Fruit fly (Drosophila melanogaster) whole organism, embryonic: ENCODE data around the gene Bhmt.
A peak's percentile ranks its signal among the peaks of the same experiment; 100 is the strongest.

Experiments used
- ATbp ChIP-seq: fragments of 200-800 bp; sonication (Bioruptor generic); optimal IDR thresholded peaks from 2 replicates; lab custom pipeline; 2017; ENCODE audit warnings: missing biosample characterization, mild to moderate bottlenecking, missing genetic modification characterization, missing genetic modification reagents
- BEAF-32 ChIP-seq: fragments of 200-800 bp; sonication (Bioruptor generic); optimal IDR thresholded peaks from 3 replicates; lab custom pipeline; 2017; ENCODE audit warnings: missing biosample characterization, missing genetic modification characterization, mild to moderate bottlenecking, moderate library complexity, missing genetic modification reagents
- CG10654 ChIP-seq: fragments of 200-800 bp; sonication (Bioruptor generic); optimal IDR thresholded peaks from 2 replicates; lab custom pipeline; 2016; ENCODE audit warnings: missing biosample characterization, missing genetic modification characterization
- CG11085 ChIP-seq: fragments of 200-800 bp; sonication (Bioruptor generic); IDR thresholded peaks from 2 replicates; pipeline ENCODE4 v1.3.6; 2022; ENCODE audit warnings: missing biosample characterization, missing genetic modification characterization
- CG11456 ChIP-seq: fragments of 200-800 bp; sonication (Bioruptor generic); IDR thresholded peaks from 3 replicates; pipeline ENCODE4 v1.3.6; 2022; ENCODE audit warnings: missing biosample characterization, missing genetic modification characterization
- CG11504 ChIP-seq: fragments of 200-800 bp; sonication (Bioruptor generic); optimal IDR thresholded peaks from 3 replicates; lab custom pipeline; 2019; ENCODE audit warnings: missing biosample characterization, mild to moderate bottlenecking, missing genetic modification characterization, moderate library complexity
- CG11723 ChIP-seq: fragments of 200-800 bp; sonication (Bioruptor generic); optimal IDR thresholded peaks from 2 replicates; lab custom pipeline; 2017; ENCODE audit warnings: missing biosample characterization, mild to moderate bottlenecking, missing genetic modification characterization
- CG13775 ChIP-seq: fragments of 200-800 bp; sonication (Bioruptor generic); optimal IDR thresholded peaks from 3 replicates; lab custom pipeline; 2017; ENCODE audit warnings: missing biosample characterization, mild to moderate bottlenecking, missing genetic modification characterization
- CG14441 ChIP-seq: fragments of 200-800 bp; sonication (Bioruptor generic); IDR thresholded peaks from 2 replicates; pipeline ENCODE4 v1.3.6; 2022; ENCODE audit warnings: missing biosample characterization, missing genetic modification characterization
- CG17186 ChIP-seq: fragments of 200-800 bp; sonication (Bioruptor generic); optimal IDR thresholded peaks from 3 replicates; lab custom pipeline; 2017; ENCODE audit warnings: missing biosample characterization, missing genetic modification reagents, missing genetic modification characterization
- CG17359 ChIP-seq: fragments of 200-800 bp; sonication (Bioruptor generic); optimal IDR thresholded peaks from 3 replicates; lab custom pipeline; 2018; ENCODE audit warnings: missing biosample characterization, mild to moderate bottlenecking, missing genetic modification characterization, moderate library complexity
- CG18764 ChIP-seq: fragments of 200-800 bp; sonication (Bioruptor generic); optimal IDR thresholded peaks from 3 replicates; lab custom pipeline; 2016; ENCODE audit warnings: missing biosample characterization, missing genetic modification characterization
- CG32532 ChIP-seq: fragments of 200-800 bp; sonication (Bioruptor generic); IDR thresholded peaks from 2 replicates; pipeline ENCODE4 v1.3.6; 2022; ENCODE audit warnings: missing biosample characterization, missing genetic modification characterization
- CG42726 ChIP-seq: fragments of 200-800 bp; sonication (Bioruptor generic); IDR thresholded peaks from 2 replicates; pipeline ENCODE4 v1.3.6; 2022; ENCODE audit warnings: missing biosample characterization, missing genetic modification characterization; ENCODE audit not compliant: partially characterized antibody
- CG4282 ChIP-seq: fragments of 200-800 bp; sonication (Bioruptor generic); optimal IDR thresholded peaks from 2 replicates; lab custom pipeline; 2016; ENCODE audit warnings: missing biosample characterization, missing genetic modification characterization
- CG5245 ChIP-seq: fragments of 200-800 bp; sonication (Bioruptor generic); optimal IDR thresholded peaks from 3 replicates; lab custom pipeline; 2016; ENCODE audit warnings: missing biosample characterization, missing genetic modification characterization
- CG6813 ChIP-seq: fragments of 200-800 bp; sonication (Bioruptor generic); optimal IDR thresholded peaks from 2 replicates; lab custom pipeline; 2017; ENCODE audit warnings: missing biosample characterization, missing genetic modification characterization, mild to moderate bottlenecking, moderate library complexity, missing genetic modification reagents
- CG8388 ChIP-seq: fragments of 200-800 bp; sonication (Bioruptor generic); optimal IDR thresholded peaks from 2 replicates; lab custom pipeline; 2019; ENCODE audit warnings: missing biosample characterization, mild to moderate bottlenecking, missing genetic modification characterization, moderate library complexity
- CG9727 ChIP-seq: fragments of 200-800 bp; sonication (Bioruptor generic); optimal IDR thresholded peaks from 3 replicates; lab custom pipeline; 2017; ENCODE audit warnings: missing biosample characterization, mild to moderate bottlenecking, missing genetic modification characterization
- CG9876 ChIP-seq: fragments of 200-800 bp; sonication (Bioruptor generic); optimal IDR thresholded peaks from 2 replicates; lab custom pipeline; 2016; ENCODE audit warnings: missing biosample characterization, missing genetic modification characterization
- E2f1 ChIP-seq: fragments of 200-800 bp; sonication (Bioruptor generic); IDR thresholded peaks from 2 replicates; pipeline ENCODE4 v1.3.6; 2022; ENCODE audit warnings: missing biosample characterization, missing genetic modification characterization
- Fer1 ChIP-seq: fragments of 200-800 bp; sonication (Bioruptor generic); optimal IDR thresholded peaks from 2 replicates; lab custom pipeline; 2017; ENCODE audit warnings: missing biosample characterization, mild to moderate bottlenecking, missing genetic modification characterization
- Hr3 ChIP-seq: fragments of 200-800 bp; sonication (Bioruptor generic); optimal IDR thresholded peaks from 3 replicates; lab custom pipeline; 2016; ENCODE audit warnings: missing biosample characterization, missing genetic modification characterization
- MBD-R2 ChIP-seq: fragments of 200-800 bp; sonication (Bioruptor generic); IDR thresholded peaks from 2 replicates; pipeline ENCODE4 v1.3.6; 2022; ENCODE audit warnings: missing biosample characterization, missing genetic modification characterization
- Med ChIP-seq: fragments of 200-800 bp; sonication (Bioruptor generic); peaks from one replicate; lab custom pipeline; 2016; ENCODE audit warnings: missing biosample characterization, missing genetic modification characterization, mild to moderate bottlenecking, inconsistent platforms, moderate library complexity
- Meics ChIP-seq: fragments of 200-800 bp; sonication (Bioruptor generic); optimal IDR thresholded peaks from 2 replicates; lab custom pipeline; 2017; ENCODE audit warnings: missing biosample characterization, mild to moderate bottlenecking, missing genetic modification characterization
- NC2α ChIP-seq: fragments of 200-800 bp; sonication (Bioruptor generic); optimal IDR thresholded peaks from 2 replicates; lab custom pipeline; 2016; ENCODE audit warnings: missing biosample characterization, missing genetic modification characterization
- NFAT ChIP-seq: fragments of 200-800 bp; sonication (Bioruptor generic); IDR thresholded peaks from 2 replicates; pipeline ENCODE4 v1.3.6; 2022; ENCODE audit warnings: missing biosample characterization, missing genetic modification characterization
- Oli ChIP-seq: fragments of 200-800 bp; sonication (Bioruptor generic); optimal IDR thresholded peaks from 2 replicates; lab custom pipeline; 2018; ENCODE audit warnings: missing biosample characterization, mild to moderate bottlenecking, missing genetic modification characterization, moderate library complexity
- Taf1 ChIP-seq: fragments of 200-800 bp; sonication (Bioruptor generic); IDR thresholded peaks from 2 replicates; pipeline ENCODE4 v1.3.6; 2022; ENCODE audit warnings: missing biosample characterization, missing genetic modification characterization
- aop ChIP-seq: fragments of 200-800 bp; sonication (Bioruptor generic); IDR thresholded peaks from 2 replicates; pipeline ENCODE4 v1.3.6; 2022; ENCODE audit warnings: missing biosample characterization, missing genetic modification characterization
- chif ChIP-seq, 2 experiments: fragments of 200-800 bp; sonication (Bioruptor generic); optimal IDR thresholded peaks; 3 replicates each; lab custom pipeline; 2016; ENCODE audit warnings: missing biosample characterization in 2 of 2, missing genetic modification characterization in 2 of 2
- cwo ChIP-seq: fragments of 200-800 bp; sonication (Bioruptor generic); optimal IDR thresholded peaks from 3 replicates; lab custom pipeline; 2017; ENCODE audit warnings: missing biosample characterization, missing genetic modification characterization, mild to moderate bottlenecking, moderate library complexity, missing genetic modification reagents
- eyg ChIP-seq: fragments of 200-800 bp; sonication (Bioruptor generic); optimal IDR thresholded peaks from 3 replicates; lab custom pipeline; 2016; ENCODE audit warnings: missing biosample characterization, missing genetic modification characterization
- fd3F ChIP-seq: fragments of 200-800 bp; sonication (Bioruptor generic); optimal IDR thresholded peaks from 2 replicates; lab custom pipeline; 2018; ENCODE audit warnings: missing biosample characterization, mild to moderate bottlenecking, missing genetic modification characterization, moderate library complexity
- grau ChIP-seq: fragments of 200-800 bp; optimal IDR thresholded peaks from 3 replicates; lab custom pipeline; 2019; ENCODE audit warnings: missing biosample characterization, mild to moderate bottlenecking, missing genetic modification characterization, moderate library complexity
- ind ChIP-seq: fragments of 200-800 bp; sonication (Bioruptor generic); optimal IDR thresholded peaks from 3 replicates; lab custom pipeline; 2016; ENCODE audit warnings: missing biosample characterization, missing genetic modification characterization
- lab ChIP-seq: fragments of 200-800 bp; sonication (Bioruptor generic); optimal IDR thresholded peaks from 3 replicates; lab custom pipeline; 2017; ENCODE audit warnings: missing biosample characterization, missing genetic modification characterization, mild to moderate bottlenecking, moderate library complexity, missing genetic modification reagents
- nmo ChIP-seq: fragments of 200-800 bp; sonication (Bioruptor generic); optimal IDR thresholded peaks from 2 replicates; lab custom pipeline; 2018; ENCODE audit warnings: missing biosample characterization, mild to moderate bottlenecking, missing genetic modification characterization, moderate library complexity
- onecut ChIP-seq: fragments of 200-800 bp; sonication (Bioruptor generic); IDR thresholded peaks from 2 replicates; pipeline ENCODE4 v1.3.6; 2022; ENCODE audit warnings: missing biosample characterization, missing genetic modification characterization
- pan ChIP-seq, 4 experiments: fragments of >200 bp in 3 of 4; fragments of 200-800 bp in 1 of 4; sonication (Bioruptor generic) in 1 of 4; optimal IDR thresholded peaks in 3 of 4; IDR thresholded peaks in 1 of 4; 2 replicates each; pipeline versions ENCODE4 v1.3.6 to Lab custom; 2017 to 2022; ENCODE audit warnings: missing biosample characterization in 2 of 4, missing genetic modification characterization in 2 of 4, mixed read lengths in 1 of 4
- pho ChIP-seq: fragments of 200-800 bp; sonication (Bioruptor generic); optimal IDR thresholded peaks from 2 replicates; lab custom pipeline; 2016; ENCODE audit warnings: missing biosample characterization, missing genetic modification characterization
- ranshi ChIP-seq: fragments of 200-800 bp; sonication (Bioruptor generic); IDR thresholded peaks from 2 replicates; pipeline ENCODE4 v1.3.6; 2022; ENCODE audit warnings: missing biosample characterization, missing genetic modification characterization
- salm ChIP-seq: fragments of 200-800 bp; sonication (Bioruptor generic); optimal IDR thresholded peaks from 2 replicates; lab custom pipeline; 2018; ENCODE audit warnings: missing biosample characterization, mild to moderate bottlenecking, missing genetic modification characterization
- sisA ChIP-seq: fragments of 200-800 bp; sonication (Bioruptor generic); IDR thresholded peaks from 2 replicates; pipeline ENCODE4 v1.3.6; 2022; ENCODE audit warnings: missing biosample characterization, missing genetic modification characterization
- stc ChIP-seq: fragments of 200-800 bp; sonication (Bioruptor generic); IDR thresholded peaks from 2 replicates; pipeline ENCODE4 v1.3.6; 2022; ENCODE audit warnings: missing biosample characterization, missing genetic modification characterization
- toy ChIP-seq: fragments of 200-800 bp; sonication (Bioruptor generic); IDR thresholded peaks from 2 replicates; pipeline ENCODE4 v1.3.6; 2022; ENCODE audit warnings: missing biosample characterization, missing genetic modification characterization
- yki ChIP-seq: fragments of >200 bp; optimal IDR thresholded peaks from 3 replicates; lab custom pipeline; 2018
- zen2 ChIP-seq: fragments of 200-800 bp; sonication (Bioruptor generic); IDR thresholded peaks from 3 replicates; pipeline ENCODE4 v1.3.6; 2022; ENCODE audit warnings: missing biosample characterization, missing genetic modification characterization; ENCODE audit not compliant: partially characterized antibody

Bhmt gene

DNA sequence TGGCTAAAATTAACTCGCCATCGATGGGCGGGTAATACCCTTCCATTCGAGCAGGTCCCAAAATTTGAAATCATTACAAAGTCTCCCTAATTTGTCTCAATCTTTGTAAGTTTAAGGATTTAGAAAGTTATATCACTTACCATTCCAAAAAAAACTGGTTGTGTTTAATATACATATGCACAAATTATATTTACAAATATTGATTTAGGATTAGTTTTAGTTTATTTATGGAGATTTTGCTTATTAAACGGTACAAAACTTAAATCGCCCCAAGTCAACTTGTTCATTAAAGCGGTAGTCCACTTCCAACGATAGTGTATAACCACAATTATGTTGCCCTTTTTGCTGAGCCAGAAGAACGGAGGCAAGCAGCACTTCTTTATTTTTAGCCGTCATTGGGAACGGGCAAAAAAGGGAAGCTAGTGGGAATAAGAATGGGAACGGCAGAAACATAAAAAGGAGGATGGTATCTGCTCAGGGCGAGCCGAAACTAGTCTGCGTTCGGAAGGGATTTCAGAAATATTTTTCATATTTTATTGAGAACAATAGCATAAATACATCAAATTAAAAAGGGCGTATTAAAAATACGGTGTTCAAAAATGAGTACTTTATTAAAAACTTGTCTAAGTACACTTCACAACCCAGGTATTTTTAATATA is 8.9 kb downstream of the Bhmt start (continued):
- TF ChIP-seq CG42726 (GFP tag; lab: Robert Waterston, UW): no peak
- TF ChIP-seq CG11723 (GFP tag; lab: Kevin White, UChicago): peak; percentile 49
- TF ChIP-seq CG8388: peak; percentile 75
- no peak for TF ChIP-seq CG11504 (tag; lab: Kevin White, UChicago)
- TF ChIP-seq CG5245 (GFP tag; lab: Kevin White, UChicago): peak; percentile 8
- peak; percentile 70 for TF ChIP-seq salm (tag; lab: Kevin White, UChicago)
- no peak for TF ChIP-seq aop (GFP tag; lab: Robert Waterston, UW)
- TF ChIP-seq E2f1: 0 out of 2 replicates have a peak, but pooled peaks have one; percentile 24
- TF ChIP-seq onecut (GFP tag; lab: Robert Waterston, UW): peak; percentile 44; the same call in 1 of the 2 replicates
- peak; percentile 57 for TF ChIP-seq sisA (GFP tag; lab: Robert Waterston, UW)
- no peak for TF ChIP-seq CG9876 (GFP tag; lab: Kevin White, UChicago)
- no peak for TF ChIP-seq toy (GFP tag; lab: Robert Waterston, UW)
- TF ChIP-seq Oli (tag; lab: Kevin White, UChicago): peak; percentile 86
- TF ChIP-seq BEAF-32 (GFP tag; lab: Kevin White, UChicago): no peak
- peak; percentile 33 for TF ChIP-seq CG10654 (GFP tag; lab: Kevin White, UChicago)
- peak; percentile 12 for TF ChIP-seq NC2α (GFP tag; lab: Kevin White, UChicago)
- TF ChIP-seq CG18764 (GFP tag; lab: Kevin White, UChicago): peak; percentile 18
- TF ChIP-seq ATbp: peak; percentile 86
- TF ChIP-seq CG6813 (GFP tag; lab: Kevin White, UChicago): peak; percentile 24
- TF ChIP-seq CG32532 (GFP tag; lab: Robert Waterston, UW): no peak
- peak; percentile 9 for TF ChIP-seq pho
- peak; percentile 19; the same call in 1 of the 2 replicates for TF ChIP-seq ranshi (GFP tag; lab: Robert Waterston, UW)
- TF ChIP-seq chif (GFP tag; optimal IDR thresholded peaks at IDR 0.05; lab: Kevin White, UChicago): peak; percentile 45 to 60
- no peak for TF ChIP-seq zen2 (GFP tag; lab: Robert Waterston, UW)
- peak; percentile 17 for TF ChIP-seq CG17186 (GFP tag; lab: Kevin White, UChicago)
- TF ChIP-seq MBD-R2 (GFP tag; lab: Robert Waterston, UW): no peak
- TF ChIP-seq CG14441 (GFP tag; lab: Robert Waterston, UW): no peak
- TF ChIP-seq lab: peak; percentile 56
- TF ChIP-seq grau (tag; lab: Kevin White, UChicago): peak; percentile 81
- TF ChIP-seq eyg (GFP tag; lab: Kevin White, UChicago): no peak
- TF ChIP-seq Taf1 (GFP tag; lab: Robert Waterston, UW): no peak
- TF ChIP-seq ind: peak; percentile 26
- peak; percentile 25 for TF ChIP-seq cwo (GFP tag; lab: Kevin White, UChicago)
- TF ChIP-seq CG9727 (GFP tag; lab: Kevin White, UChicago): peak; percentile 58
- TF ChIP-seq CG13775 (GFP tag; lab: Kevin White, UChicago): peak; percentile 67
- TF ChIP-seq yki (lab: Kevin White, UChicago): no peak
- TF ChIP-seq pan (optimal IDR thresholded peaks at IDR 0.05; lab: Kevin White, UChicago): no peak
- peak in 1 of 2 experiments; percentile 36 for TF ChIP-seq pan (GFP tag; optimal IDR thresholded peaks at IDR 0.05 in 1 of 2, IDR thresholded peaks at IDR 0.05 in 1 of 2)
- no peak for TF ChIP-seq CG11085 (GFP tag; lab: Robert Waterston, UW)
- TF ChIP-seq Med (GFP tag; lab: Kevin White, UChicago): peak; percentile 56
- no peak for TF ChIP-seq stc (GFP tag; lab: Robert Waterston, UW)
- no peak for TF ChIP-seq CG11456
- peak; percentile 86 for TF ChIP-seq nmo
- TF ChIP-seq Fer1 (GFP tag; lab: Kevin White, UChicago): peak; percentile 7
- TF ChIP-seq Hr3 (GFP tag; lab: Kevin White, UChicago): peak; percentile 68
- no peak for TF ChIP-seq CG4282 (GFP tag; lab: Kevin White, UChicago)
- no peak for TF ChIP-seq NFAT (GFP tag; lab: Robert Waterston, UW)
- no peak for TF ChIP-seq fd3F (GFP tag; lab: Kevin White, UChicago)
- peak; percentile 72 for TF ChIP-seq CG17359
- peak; percentile 7 for TF ChIP-seq Meics (GFP tag; lab: Kevin White, UChicago)
